Worm (Caenorhabditis elegans) whole organism, mixed stage, embryonic: ENCODE results near the gene Y75B8A.10.

ENCODE experiments used
- ceh-43 ChIP-seq: fragments of 200-800 bp; sonication (Bioruptor generic); optimal IDR thresholded peaks from 2 replicates; lab custom pipeline; 2018; ENCODE audit warnings: mild to moderate bottlenecking, missing genetic modification characterization, moderate library complexity, missing compliant biosample characterization
- ham-2 ChIP-seq: fragments of 200-800 bp; sonication (Bioruptor generic); optimal IDR thresholded peaks from 2 replicates; lab custom pipeline; 2018; ENCODE audit warnings: mild to moderate bottlenecking, missing genetic modification characterization, missing compliant biosample characterization
- lin-32 ChIP-seq: fragments of 200-800 bp; sonication (Bioruptor generic); optimal IDR thresholded peaks from 2 replicates; lab custom pipeline; 2018; ENCODE audit warnings: mild to moderate bottlenecking, missing genetic modification characterization, missing compliant biosample characterization
- lsy-2 ChIP-seq: fragments of 150-350 bp; optimal IDR thresholded peaks from 2 replicates; lab custom pipeline; 2014; ENCODE audit warnings: missing biosample characterization, missing genetic modification characterization
- nhr-12 ChIP-seq: fragments of 150-350 bp; optimal IDR thresholded peaks from 2 replicates; lab custom pipeline; 2014; ENCODE audit warnings: missing biosample characterization, missing genetic modification characterization
- nhr-237 ChIP-seq: fragments of 150-350 bp; optimal IDR thresholded peaks from 2 replicates; lab custom pipeline; 2014; ENCODE audit warnings: missing biosample characterization, missing genetic modification characterization

DNA sequence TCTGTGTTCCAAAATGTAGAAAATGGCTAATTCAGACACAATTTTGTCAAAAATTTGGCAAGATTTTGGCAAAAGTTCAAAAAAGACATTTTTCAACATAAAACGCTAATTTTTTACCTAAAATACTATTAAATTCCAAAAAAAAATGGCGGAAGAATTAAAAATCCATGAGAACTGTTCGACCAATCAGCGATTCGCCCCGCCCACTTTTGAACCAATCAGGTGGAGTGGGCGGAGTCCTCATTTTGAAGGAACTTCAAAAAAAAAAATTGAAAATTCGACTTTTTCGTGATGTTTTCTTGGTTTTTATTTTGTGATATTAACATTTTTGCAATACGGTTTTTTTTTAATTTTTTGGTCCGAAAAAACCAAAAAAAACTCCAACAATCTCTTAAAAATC lies 45.1 kb upstream of the Y75B8A.10 start:
- TF ChIP-seq lin-32 (no peak), ceh-43 (GFP tag; lab: Kevin White, UChicago) (no peak), nhr-12 (tag; lab: Kevin White, UChicago) (no peak), ham-2 (GFP tag; lab: Kevin White, UChicago) (no peak), lsy-2 (no peak), nhr-237 (tag; lab: Kevin White, UChicago) (no peak)
